Worm (Caenorhabditis elegans) whole organism, early embryonic: ENCODE measurements around the gene dex-1.

Source experiments
- B0310.2 ChIP-seq: sonication (generic microtip); optimal IDR thresholded peaks from 2 replicates; lab custom pipeline; 2016; ENCODE audit warnings: mild to moderate bottlenecking, missing genetic modification characterization, missing compliant biosample characterization
- F13C5.2 ChIP-seq: sonication (generic microtip); optimal IDR thresholded peaks from 2 replicates; lab custom pipeline; 2017; ENCODE audit warnings: mild to moderate bottlenecking, missing genetic modification characterization, inconsistent platforms, missing compliant biosample characterization
- aly-1 ChIP-seq: sonication (generic microtip); optimal IDR thresholded peaks from 2 replicates; lab custom pipeline; 2016; ENCODE audit warnings: missing genetic modification characterization, missing compliant biosample characterization
- ama-1 ChIP-seq: fragments of 150-350 bp; optimal IDR thresholded peaks from 2 replicates; lab custom pipeline; 2014
- ceh-13 ChIP-seq: fragments of 200-800 bp; sonication (Bioruptor generic); optimal IDR thresholded peaks from 2 replicates; lab custom pipeline; 2018; ENCODE audit warnings: mild to moderate bottlenecking, missing genetic modification characterization, missing compliant biosample characterization
- ceh-36 ChIP-seq: sonication (generic microtip); optimal IDR thresholded peaks from 2 replicates; lab custom pipeline; 2016; ENCODE audit warnings: missing genetic modification characterization, inconsistent platforms, missing compliant biosample characterization
- ets-7 ChIP-seq: sonication (generic microtip); optimal IDR thresholded peaks from 2 replicates; lab custom pipeline; 2016; ENCODE audit warnings: missing genotype, missing genetic modification characterization, missing compliant biosample characterization
- flt-1 ChIP-seq: fragments of 200-800 bp; sonication (Bioruptor generic); IDR thresholded peaks from 2 replicates; pipeline ENCODE4 v1.3.6; 2022; ENCODE audit warnings: missing genetic modification characterization, missing compliant biosample characterization
- hmbx-1 ChIP-seq: sonication (generic microtip); optimal IDR thresholded peaks from 2 replicates; lab custom pipeline; 2016; ENCODE audit warnings: mild to moderate bottlenecking, missing genetic modification characterization, missing compliant biosample characterization
- hmg-4 ChIP-seq: fragments of 200-800 bp; sonication (Bioruptor generic); optimal IDR thresholded peaks from 2 replicates; lab custom pipeline; 2018; ENCODE audit warnings: mild to moderate bottlenecking, missing genetic modification characterization, missing compliant biosample characterization
- hnd-1 ChIP-seq: sonication (generic microtip); optimal IDR thresholded peaks from 2 replicates; lab custom pipeline; 2016; ENCODE audit warnings: missing genetic modification characterization, missing compliant biosample characterization
- pes-1 ChIP-seq: fragments of 200-800 bp; sonication (Bioruptor generic); IDR thresholded peaks from 2 replicates; pipeline ENCODE4 v1.3.6; 2022; ENCODE audit warnings: missing genetic modification reagents, missing genetic modification characterization, missing compliant biosample characterization
- scrt-1 ChIP-seq: fragments of 200-800 bp; sonication (Bioruptor generic); IDR thresholded peaks from 2 replicates; pipeline ENCODE4 v1.3.6; 2022; ENCODE audit warnings: missing genetic modification characterization, missing compliant biosample characterization
- sea-1 ChIP-seq: fragments of 200-800 bp; sonication (Bioruptor generic); conservative IDR thresholded peaks from 2 replicates; pipeline ENCODE4 v1.3.6; 2022; ENCODE audit warnings: missing genetic modification characterization, missing compliant biosample characterization
- tbx-11 ChIP-seq: fragments of 200-800 bp; sonication (Bioruptor generic); IDR thresholded peaks from 2 replicates; pipeline ENCODE4 v1.3.6; 2022; ENCODE audit warnings: missing genetic modification characterization, missing compliant biosample characterization
- tbx-37 ChIP-seq: fragments of 200-800 bp; sonication (Bioruptor generic); conservative IDR thresholded peaks from 2 replicates; pipeline ENCODE4 v1.3.6; 2022; ENCODE audit warnings: missing genetic modification reagents, missing genetic modification characterization, missing compliant biosample characterization
- tra-4 ChIP-seq: sonication (generic microtip); optimal IDR thresholded peaks from 2 replicates; lab custom pipeline; 2017; ENCODE audit warnings: missing genetic modification characterization, missing compliant biosample characterization

The dex-1 gene

DNA sequence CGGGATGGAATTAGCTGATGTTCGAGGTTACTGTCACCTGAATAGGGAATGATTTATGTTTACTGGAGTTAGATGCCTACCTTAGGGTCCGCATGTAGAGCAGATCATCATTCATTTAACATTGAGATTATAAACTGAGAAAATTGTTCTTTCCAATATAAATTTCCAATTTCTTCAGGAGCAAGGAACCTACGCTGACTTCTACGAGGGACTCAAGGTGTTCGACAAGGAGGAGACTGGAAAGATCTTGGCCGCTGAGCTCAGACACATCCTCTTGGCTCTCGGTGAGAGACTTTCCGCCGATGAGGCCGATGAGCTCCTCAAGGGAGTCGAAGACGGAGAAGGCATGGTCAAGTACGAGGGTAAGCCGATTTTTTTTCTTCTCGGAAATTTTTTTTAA is 40.6 kb downstream of the dex-1 start:
- TF ChIP-seq tbx-37 (GFP tag; lab: Robert Waterston, UW) (no peak), sea-1 (GFP tag; lab: Robert Waterston, UW) (no peak), ceh-36 (no peak), tbx-11 (GFP tag; lab: Robert Waterston, UW) (no peak), F13C5.2 (tag; lab: Kevin White, UChicago) (no peak), hmbx-1 (no peak), ama-1 (lab: Kevin White, UChicago) (no peak), scrt-1 (GFP tag; lab: Robert Waterston, UW) (no peak), pes-1 (GFP tag; lab: Robert Waterston, UW) (no peak), B0310.2 (tag; lab: Kevin White, UChicago) (no peak), aly-1 (no peak), hmg-4 (GFP tag; lab: Kevin White, UChicago) (no peak), flt-1 (GFP tag; lab: Robert Waterston, UW) (no peak), ets-7 (no peak), ceh-13 (GFP tag; lab: Kevin White, UChicago) (no peak), tra-4 (no peak), hnd-1 (tag; lab: Kevin White, UChicago) (no peak)

DNA sequence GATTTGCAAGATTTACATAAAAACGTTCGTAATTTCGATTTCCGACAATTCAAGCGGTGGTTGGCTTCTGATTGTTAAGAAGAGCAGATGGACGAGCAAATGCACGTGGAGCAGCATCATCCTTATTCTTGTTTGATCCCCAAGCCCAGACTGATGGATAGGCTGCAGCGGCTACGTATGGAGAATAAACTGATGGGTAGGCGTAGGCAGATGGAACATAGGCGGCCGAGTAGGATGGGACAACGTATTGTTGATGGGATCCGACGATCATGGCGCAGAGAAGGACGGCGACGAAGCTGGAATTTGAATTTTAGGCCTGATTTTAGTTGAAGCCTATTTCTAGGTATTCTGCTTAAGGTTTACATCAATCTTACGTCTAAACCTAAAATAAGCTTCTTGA is 42.4 kb downstream of the dex-1 start:
- TF ChIP-seq scrt-1 (GFP tag; lab: Robert Waterston, UW) = no peak
- no peak for TF ChIP-seq hmbx-1
- TF ChIP-seq ama-1 (lab: Kevin White, UChicago) = no peak
- TF ChIP-seq B0310.2 (tag; lab: Kevin White, UChicago) = no peak
- no peak for TF ChIP-seq hmg-4 (GFP tag; lab: Kevin White, UChicago)
- no peak for TF ChIP-seq tbx-37 (GFP tag; lab: Robert Waterston, UW)
- TF ChIP-seq ceh-13 (GFP tag; lab: Kevin White, UChicago) = no peak
- no peak for TF ChIP-seq F13C5.2 (tag; lab: Kevin White, UChicago)
- TF ChIP-seq ceh-36 = no peak
- TF ChIP-seq aly-1 = no peak
- TF ChIP-seq pes-1 (GFP tag; lab: Robert Waterston, UW) = no peak
- TF ChIP-seq tbx-11 (GFP tag; lab: Robert Waterston, UW) = no peak
- TF ChIP-seq sea-1 (GFP tag; lab: Robert Waterston, UW) = no peak

DNA sequence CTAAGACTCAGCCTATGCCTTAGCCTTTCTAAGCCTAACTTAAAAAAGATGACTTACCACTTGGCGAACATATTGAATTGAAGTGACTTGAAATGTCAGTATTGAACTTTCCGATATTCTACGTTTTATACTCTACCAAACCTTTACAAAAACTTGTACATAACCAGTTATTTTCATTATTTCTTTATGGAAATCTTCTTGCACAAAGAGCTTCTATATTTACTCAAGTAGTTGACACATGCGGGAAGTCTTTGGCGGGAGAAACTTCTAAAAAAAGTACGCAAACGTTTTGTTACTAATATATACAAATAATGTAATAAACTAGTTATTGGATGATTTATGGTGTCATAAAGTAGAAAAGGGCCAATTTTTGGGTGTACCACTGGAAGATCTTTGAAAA is 42.8 kb downstream of the dex-1 start, which contains the start of gene nspb-12:
Gene nspb-12, minus strand, starts transcription at position 101 of the 400 bp plus-strand sequence.
- no peak for TF ChIP-seq ceh-36
- TF ChIP-seq ama-1 (lab: Kevin White, UChicago) = no peak
- TF ChIP-seq tra-4 = no peak
- TF ChIP-seq sea-1 (GFP tag; lab: Robert Waterston, UW) = no peak
- TF ChIP-seq B0310.2 (tag; lab: Kevin White, UChicago) = no peak
- TF ChIP-seq F13C5.2 (tag; lab: Kevin White, UChicago) = no peak
- TF ChIP-seq ets-7 = no peak
- TF ChIP-seq hmbx-1 = no peak
- no peak for TF ChIP-seq tbx-11 (GFP tag; lab: Robert Waterston, UW)
- TF ChIP-seq aly-1 = no peak
- no peak for TF ChIP-seq tbx-37 (GFP tag; lab: Robert Waterston, UW)
- no peak for TF ChIP-seq pes-1 (GFP tag; lab: Robert Waterston, UW)
- TF ChIP-seq hmg-4 (GFP tag; lab: Kevin White, UChicago) = no peak
- no peak for TF ChIP-seq ceh-13 (GFP tag; lab: Kevin White, UChicago)
- TF ChIP-seq scrt-1 (GFP tag; lab: Robert Waterston, UW) = no peak
- no peak for TF ChIP-seq hnd-1 (tag; lab: Kevin White, UChicago)
- no peak for TF ChIP-seq flt-1 (GFP tag; lab: Robert Waterston, UW)

DNA sequence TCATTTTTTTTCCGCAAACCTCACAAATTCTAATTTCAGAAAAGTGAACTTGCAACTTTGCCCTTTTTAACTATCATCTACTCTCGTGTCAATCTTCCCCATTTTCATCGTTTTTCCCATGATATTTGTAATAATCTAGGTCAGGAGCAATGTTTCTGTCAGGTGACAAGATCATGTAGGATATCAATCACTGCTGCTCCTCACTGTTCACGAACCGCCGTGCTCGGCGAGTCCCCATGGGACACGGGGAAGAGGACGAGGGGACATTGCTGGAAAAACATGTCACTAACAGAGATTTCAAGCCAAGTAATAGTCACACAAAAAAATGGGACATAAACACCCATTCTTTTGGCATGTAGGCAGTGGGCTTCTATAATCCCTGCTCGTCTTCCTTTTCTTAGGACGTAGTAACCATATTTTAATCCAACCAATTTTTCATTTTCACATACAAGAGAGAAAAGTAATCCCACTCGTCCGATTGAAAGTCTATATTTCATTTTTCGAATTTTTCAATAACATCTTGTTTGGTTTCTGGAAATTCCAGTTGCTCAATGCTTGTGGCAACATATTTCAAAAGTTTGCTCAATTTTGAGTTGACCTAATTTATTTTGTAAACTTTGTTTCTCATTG is 45.0 kb downstream of the dex-1 start:
- no peak for TF ChIP-seq ets-7
- TF ChIP-seq ama-1 (lab: Kevin White, UChicago) = no peak
- no peak for TF ChIP-seq hmbx-1
- no peak for TF ChIP-seq tbx-11 (GFP tag; lab: Robert Waterston, UW)
- TF ChIP-seq scrt-1 (GFP tag; lab: Robert Waterston, UW) = no peak
- no peak for TF ChIP-seq sea-1 (GFP tag; lab: Robert Waterston, UW)
- no peak for TF ChIP-seq tbx-37 (GFP tag; lab: Robert Waterston, UW)
- TF ChIP-seq F13C5.2 (tag; lab: Kevin White, UChicago) = no peak
- no peak for TF ChIP-seq ceh-13 (GFP tag; lab: Kevin White, UChicago)
- TF ChIP-seq B0310.2 (tag; lab: Kevin White, UChicago) = no peak
- no peak for TF ChIP-seq aly-1
- TF ChIP-seq ceh-36 = no peak
- no peak for TF ChIP-seq pes-1 (GFP tag; lab: Robert Waterston, UW)

DNA sequence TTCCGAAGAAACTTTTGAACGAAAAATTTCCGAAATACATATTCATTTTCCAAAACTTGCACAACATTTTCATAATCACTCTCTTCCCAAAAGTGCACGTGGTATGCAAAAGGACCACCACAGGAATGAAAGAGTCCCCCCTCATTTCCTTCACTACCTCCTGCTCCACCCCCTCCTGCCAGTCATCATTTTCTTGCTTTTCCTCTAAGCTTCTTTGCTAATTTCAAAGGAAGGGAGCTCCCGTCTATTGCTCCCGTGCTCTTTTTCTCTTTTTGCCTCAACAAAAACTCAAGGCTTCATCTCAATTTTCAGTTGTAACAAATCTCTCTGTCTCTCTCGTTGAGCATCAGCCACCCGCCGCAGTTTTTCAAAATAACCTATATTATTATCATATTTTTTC is 46.9 kb downstream of the dex-1 start:
- TF ChIP-seq hmbx-1 (no peak), ceh-13 (GFP tag; lab: Kevin White, UChicago) (no peak), aly-1 (no peak), ets-7 (no peak), flt-1 (GFP tag; lab: Robert Waterston, UW) (no peak), pes-1 (GFP tag; lab: Robert Waterston, UW) (no peak), scrt-1 (GFP tag; lab: Robert Waterston, UW) (no peak), hmg-4 (GFP tag; lab: Kevin White, UChicago) (no peak), sea-1 (GFP tag; lab: Robert Waterston, UW) (no peak), ama-1 (lab: Kevin White, UChicago) (no peak), tbx-11 (GFP tag; lab: Robert Waterston, UW) (no peak), ceh-36 (no peak), tra-4 (no peak), tbx-37 (GFP tag; lab: Robert Waterston, UW) (no peak), hnd-1 (tag; lab: Kevin White, UChicago) (no peak), F13C5.2 (tag; lab: Kevin White, UChicago) (no peak)

DNA sequence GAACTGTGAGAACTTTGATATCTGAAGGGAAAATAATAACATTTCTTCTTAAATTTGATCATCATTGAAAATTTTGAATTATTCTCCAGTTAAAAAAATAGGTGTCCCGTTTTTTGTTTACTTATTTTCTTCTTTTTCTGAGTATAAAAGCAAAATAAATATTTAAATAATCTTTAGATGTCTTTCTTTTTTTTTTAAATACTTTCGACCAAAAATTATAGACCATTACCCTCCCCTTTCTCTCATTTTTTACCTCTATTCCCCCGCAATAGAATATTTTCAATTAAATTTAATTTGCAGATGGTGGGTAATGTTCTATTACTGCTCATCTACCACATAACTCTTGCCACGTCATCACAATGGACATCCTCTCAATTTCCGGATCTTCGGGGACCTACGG is 47.8 kb downstream of the dex-1 start, which contains the start of gene molo-1:
Gene molo-1, plus strand, starts transcription at position 301 of the 400 bp plus-strand sequence.
- TF ChIP-seq tbx-37 (GFP tag; lab: Robert Waterston, UW) = no peak
- TF ChIP-seq B0310.2 (tag; lab: Kevin White, UChicago) = no peak
- no peak for TF ChIP-seq aly-1
- no peak for TF ChIP-seq pes-1 (GFP tag; lab: Robert Waterston, UW)
- TF ChIP-seq ama-1 (lab: Kevin White, UChicago) = no peak
- no peak for TF ChIP-seq hmbx-1
- no peak for TF ChIP-seq tra-4
- TF ChIP-seq ets-7 = no peak
- TF ChIP-seq hmg-4 (GFP tag; lab: Kevin White, UChicago) = no peak
- TF ChIP-seq F13C5.2 (tag; lab: Kevin White, UChicago) = no peak
- TF ChIP-seq ceh-13 (GFP tag; lab: Kevin White, UChicago) = no peak
- no peak for TF ChIP-seq ceh-36
- no peak for TF ChIP-seq hnd-1 (tag; lab: Kevin White, UChicago)
- TF ChIP-seq flt-1 (GFP tag; lab: Robert Waterston, UW) = no peak
- TF ChIP-seq tbx-11 (GFP tag; lab: Robert Waterston, UW) = no peak
- TF ChIP-seq scrt-1 (GFP tag; lab: Robert Waterston, UW) = no peak
- no peak for TF ChIP-seq sea-1 (GFP tag; lab: Robert Waterston, UW)
